Fruit fly (Drosophila melanogaster) whole organism, embryonic: Measurements from ENCODE around the gene CG9270.
A peak's percentile ranks its signal among the peaks of the same experiment; 100 is the strongest.

Source experiments
- B-H2 ChIP-seq: fragments of 200-800 bp; sonication (Bioruptor generic); optimal IDR thresholded peaks from 2 replicates; lab custom pipeline; 2018; ENCODE audit warnings: missing biosample characterization, mild to moderate bottlenecking, missing genetic modification characterization
- BtbVII ChIP-seq: fragments of 200-800 bp; sonication (Bioruptor generic); optimal IDR thresholded peaks from 3 replicates; lab custom pipeline; 2017; ENCODE audit warnings: missing biosample characterization, mild to moderate bottlenecking, missing genetic modification characterization
- CG10147 ChIP-seq: fragments of 200-800 bp; sonication (Bioruptor generic); optimal IDR thresholded peaks from 2 replicates; lab custom pipeline; 2019; ENCODE audit warnings: missing biosample characterization, mild to moderate bottlenecking, missing genetic modification characterization, moderate library complexity
- CG10209 ChIP-seq: fragments of 200-800 bp; sonication (Bioruptor generic); optimal IDR thresholded peaks from 3 replicates; lab custom pipeline; 2017; ENCODE audit warnings: missing biosample characterization, mild to moderate bottlenecking, missing genetic modification characterization, missing genetic modification reagents
- CG1024 ChIP-seq: fragments of 200-800 bp; sonication (Bioruptor generic); IDR thresholded peaks from 2 replicates; pipeline ENCODE4 v1.3.6; 2022; ENCODE audit warnings: missing biosample characterization, missing genetic modification characterization
- CG10366 ChIP-seq: fragments of 200-800 bp; sonication (Bioruptor generic); IDR thresholded peaks from 2 replicates; pipeline ENCODE4 v1.3.6; 2022; ENCODE audit warnings: missing biosample characterization, missing genetic modification characterization
- CG11093 ChIP-seq: fragments of 200-800 bp; sonication (Bioruptor generic); IDR thresholded peaks from 3 replicates; pipeline ENCODE4 v1.3.6; 2022; ENCODE audit warnings: missing biosample characterization, missing genetic modification characterization
- CG11696 ChIP-seq: fragments of 200-800 bp; sonication (Bioruptor generic); IDR thresholded peaks from 2 replicates; pipeline ENCODE4 v1.3.6; 2022; ENCODE audit warnings: missing biosample characterization, missing genetic modification characterization
- CG12659 ChIP-seq: fragments of 200-800 bp; sonication (Bioruptor generic); optimal IDR thresholded peaks from 3 replicates; lab custom pipeline; 2017; ENCODE audit warnings: mild to moderate bottlenecking, missing biosample characterization, missing genetic modification reagents, missing genetic modification characterization
- CG13894 ChIP-seq: fragments of 200-800 bp; sonication (Bioruptor generic); optimal IDR thresholded peaks from 3 replicates; lab custom pipeline; 2018; ENCODE audit warnings: missing biosample characterization, mild to moderate bottlenecking, missing genetic modification characterization, moderate library complexity
- CG14860 ChIP-seq: fragments of 200-800 bp; sonication (Bioruptor generic); IDR thresholded peaks from 3 replicates; pipeline ENCODE4 v1.3.6; 2022; ENCODE audit warnings: missing biosample characterization, missing genetic modification characterization; ENCODE audit not compliant: partially characterized antibody
- CG17612 ChIP-seq: fragments of 200-800 bp; sonication (Bioruptor generic); IDR thresholded peaks from 2 replicates; pipeline ENCODE4 v1.3.6; 2022; ENCODE audit warnings: missing biosample characterization, missing genetic modification characterization
- CG17802 ChIP-seq: fragments of 200-800 bp; sonication (Bioruptor generic); optimal IDR thresholded peaks from 2 replicates; lab custom pipeline; 2018; ENCODE audit warnings: missing biosample characterization, mild to moderate bottlenecking, missing genetic modification characterization, moderate library complexity
- CG18764 ChIP-seq: fragments of 200-800 bp; sonication (Bioruptor generic); optimal IDR thresholded peaks from 3 replicates; lab custom pipeline; 2016; ENCODE audit warnings: missing biosample characterization, missing genetic modification characterization
- CG2129 ChIP-seq: fragments of 200-800 bp; sonication (Bioruptor generic); IDR thresholded peaks from 2 replicates; pipeline ENCODE4 v1.3.6; 2022; ENCODE audit warnings: missing biosample characterization, missing genetic modification characterization; ENCODE audit not compliant: partially characterized antibody
- CG2678 ChIP-seq: fragments of 200-800 bp; sonication (Bioruptor generic); optimal IDR thresholded peaks from 3 replicates; lab custom pipeline; 2019; ENCODE audit warnings: missing biosample characterization, mild to moderate bottlenecking, missing genetic modification characterization, moderate library complexity
- CG8089 ChIP-seq: fragments of 200-800 bp; sonication (Bioruptor generic); optimal IDR thresholded peaks from 3 replicates; lab custom pipeline; 2016; ENCODE audit warnings: missing biosample characterization, missing genetic modification characterization
- CG9797 ChIP-seq: fragments of 200-800 bp; sonication (Bioruptor generic); optimal IDR thresholded peaks from 3 replicates; lab custom pipeline; 2018; ENCODE audit warnings: missing biosample characterization, mild to moderate bottlenecking, missing genetic modification characterization
- CkIIα-i1 ChIP-seq: fragments of 200-800 bp; sonication (Bioruptor generic); IDR thresholded peaks from 2 replicates; pipeline ENCODE4 v1.3.6; 2022; ENCODE audit warnings: missing biosample characterization, missing genetic modification characterization
- Dek ChIP-seq: fragments of 200-800 bp; sonication (Bioruptor generic); optimal IDR thresholded peaks from 3 replicates; lab custom pipeline; 2019; ENCODE audit warnings: missing biosample characterization, mild to moderate bottlenecking, missing genetic modification characterization, moderate library complexity
- Dip2 ChIP-seq: fragments of 200-800 bp; sonication (Bioruptor generic); IDR thresholded peaks from 2 replicates; pipeline ENCODE4 v1.3.6; 2022; ENCODE audit warnings: missing biosample characterization, missing genetic modification characterization
- Dll ChIP-seq: fragments of 200-800 bp; sonication (Bioruptor generic); IDR thresholded peaks from 4 replicates; pipeline ENCODE4 v1.3.6; 2022; ENCODE audit warnings: missing biosample characterization, missing genetic modification characterization; ENCODE audit not compliant: partially characterized antibody
- Doc3 ChIP-seq: fragments of 200-800 bp; sonication (Bioruptor generic); IDR thresholded peaks from 3 replicates; pipeline ENCODE4 v1.3.6; 2022; ENCODE audit warnings: missing biosample characterization, missing genetic modification characterization; ENCODE audit not compliant: partially characterized antibody
- Eip74EF ChIP-seq, 2 experiments: fragments of 200-800 bp in 1 of 2; fragments of >200 bp in 1 of 2; sonication (Bioruptor generic) in 1 of 2; optimal IDR thresholded peaks; 2 replicates each; lab custom pipeline; 2017 to 2019; ENCODE audit warnings: missing biosample characterization in 2 of 2, missing genetic modification characterization in 2 of 2, mild to moderate bottlenecking in 1 of 2, moderate library complexity in 1 of 2
- Ets97D ChIP-seq: fragments of 200-800 bp; sonication (Bioruptor generic); optimal IDR thresholded peaks from 3 replicates; lab custom pipeline; 2016; ENCODE audit warnings: missing biosample characterization, missing genetic modification characterization
- H15 ChIP-seq: fragments of 200-800 bp; sonication (Bioruptor generic); IDR thresholded peaks from 3 replicates; pipeline ENCODE4 v1.3.6; 2022; ENCODE audit warnings: missing biosample characterization, missing genetic modification characterization
- H2.0 ChIP-seq: fragments of 200-800 bp; sonication (Bioruptor generic); IDR thresholded peaks from 2 replicates; pipeline ENCODE4 v1.3.6; 2022; ENCODE audit warnings: missing biosample characterization, missing genetic modification characterization
- MBD-R2 ChIP-seq: fragments of 200-800 bp; sonication (Bioruptor generic); IDR thresholded peaks from 2 replicates; pipeline ENCODE4 v1.3.6; 2022; ENCODE audit warnings: missing biosample characterization, missing genetic modification characterization
- MTF-1 ChIP-seq: fragments of 200-800 bp; sonication (Bioruptor generic); optimal IDR thresholded peaks from 2 replicates; lab custom pipeline; 2018; ENCODE audit warnings: missing biosample characterization, mild to moderate bottlenecking, missing genetic modification characterization, borderline replicate concordance
- NFAT ChIP-seq: fragments of 200-800 bp; sonication (Bioruptor generic); IDR thresholded peaks from 2 replicates; pipeline ENCODE4 v1.3.6; 2022; ENCODE audit warnings: missing biosample characterization, missing genetic modification characterization
- Six4 ChIP-seq: fragments of 200-800 bp; sonication (Bioruptor generic); optimal IDR thresholded peaks from 2 replicates; lab custom pipeline; 2016; ENCODE audit warnings: missing biosample characterization, missing genetic modification characterization
- Sry-β ChIP-seq: fragments of 200-800 bp; sonication (Bioruptor generic); optimal IDR thresholded peaks from 2 replicates; lab custom pipeline; 2018; ENCODE audit warnings: missing biosample characterization, mild to moderate bottlenecking, missing genetic modification characterization, moderate library complexity
- Vsx1 ChIP-seq: fragments of 200-800 bp; sonication (Bioruptor generic); optimal IDR thresholded peaks from 2 replicates; lab custom pipeline; 2017; ENCODE audit warnings: missing biosample characterization, mild to moderate bottlenecking, missing genetic modification characterization, missing genetic modification reagents
- cad ChIP-seq: fragments of >200 bp; optimal IDR thresholded peaks from 2 replicates; lab custom pipeline; 2017; ENCODE audit warnings: missing biosample characterization, missing genetic modification characterization
- chn ChIP-seq: fragments of 200-800 bp; sonication (Bioruptor generic); optimal IDR thresholded peaks from 2 replicates; lab custom pipeline; 2016; ENCODE audit warnings: missing biosample characterization, missing genetic modification characterization
- dmrt99B ChIP-seq: fragments of 200-800 bp; sonication (Bioruptor generic); optimal IDR thresholded peaks from 2 replicates; lab custom pipeline; 2018; ENCODE audit warnings: missing biosample characterization, mild to moderate bottlenecking, missing genetic modification characterization, moderate library complexity
- esg ChIP-seq: fragments of 200-800 bp; sonication (Bioruptor generic); conservative IDR thresholded peaks from 2 replicates; pipeline ENCODE4 v1.3.6; 2022; ENCODE audit warnings: missing biosample characterization, missing genetic modification characterization
- gem ChIP-seq: fragments of 200-800 bp; sonication (Bioruptor generic); optimal IDR thresholded peaks from 2 replicates; lab custom pipeline; 2019; ENCODE audit warnings: missing biosample characterization, mild to moderate bottlenecking, missing genetic modification characterization, moderate library complexity
- jigr1 ChIP-seq: fragments of 200-800 bp; sonication (Bioruptor generic); IDR thresholded peaks from 3 replicates; pipeline ENCODE4 v1.3.6; 2022; ENCODE audit warnings: missing biosample characterization, missing genetic modification characterization
- kay ChIP-seq: fragments of 200-800 bp; sonication (Bioruptor generic); optimal IDR thresholded peaks from 2 replicates; lab custom pipeline; 2016; ENCODE audit warnings: missing biosample characterization, missing genetic modification characterization
- lbe ChIP-seq: fragments of 200-800 bp; sonication (Bioruptor generic); optimal IDR thresholded peaks from 2 replicates; lab custom pipeline; 2016; ENCODE audit warnings: missing biosample characterization, mild to moderate bottlenecking, missing genetic modification characterization
- nerfin-2 ChIP-seq: fragments of 200-800 bp; sonication (Bioruptor generic); IDR thresholded peaks from 2 replicates; pipeline ENCODE4 v1.3.6; 2022; ENCODE audit warnings: missing biosample characterization, missing genetic modification characterization; ENCODE audit not compliant: partially characterized antibody
- pros ChIP-seq: fragments of 200-800 bp; sonication (Bioruptor generic); optimal IDR thresholded peaks from 3 replicates; lab custom pipeline; 2019; ENCODE audit warnings: missing biosample characterization, mild to moderate bottlenecking, missing genetic modification characterization, moderate library complexity
- row ChIP-seq: fragments of 200-800 bp; sonication (Bioruptor generic); IDR thresholded peaks from 3 replicates; pipeline ENCODE4 v1.3.6; 2022; ENCODE audit warnings: missing biosample characterization, missing genetic modification characterization
- so ChIP-seq: fragments of 200-800 bp; sonication (Bioruptor generic); IDR thresholded peaks from 3 replicates; pipeline ENCODE4 v1.3.6; 2022; ENCODE audit warnings: missing biosample characterization, missing genetic modification characterization
- stc ChIP-seq: fragments of 200-800 bp; sonication (Bioruptor generic); IDR thresholded peaks from 2 replicates; pipeline ENCODE4 v1.3.6; 2022; ENCODE audit warnings: missing biosample characterization, missing genetic modification characterization
- sug ChIP-seq: fragments of 200-800 bp; optimal IDR thresholded peaks from 2 replicates; lab custom pipeline; 2019; ENCODE audit warnings: missing biosample characterization, mild to moderate bottlenecking, missing genetic modification characterization, moderate library complexity
- wek ChIP-seq: fragments of 200-800 bp; sonication (Bioruptor generic); optimal IDR thresholded peaks from 3 replicates; lab custom pipeline; 2018; ENCODE audit warnings: missing biosample characterization, mild to moderate bottlenecking, missing genetic modification characterization, moderate library complexity
- z ChIP-seq: fragments of 200-800 bp; sonication (Bioruptor generic); IDR thresholded peaks from 3 replicates; pipeline ENCODE4 v1.3.6; 2022; ENCODE audit warnings: missing biosample characterization, missing genetic modification characterization

Gene CG9270

dm6 chr2L:20918056-20918674 lies 15.7 kb downstream of the CG9270 start (continued):
- peak; percentile 92 for TF ChIP-seq CG11696 (GFP tag; lab: Robert Waterston, UW)
- TF ChIP-seq Dip2, result no peak
- peak; percentile 74 for TF ChIP-seq H2.0
- TF ChIP-seq esg (GFP tag; lab: Robert Waterston, UW), result peak; percentile 48
- TF ChIP-seq sug, result peak; percentile 70
- TF ChIP-seq BtbVII (GFP tag; lab: Kevin White, UChicago), result no peak
- TF ChIP-seq NFAT (GFP tag; lab: Robert Waterston, UW), result no peak
- TF ChIP-seq dmrt99B, result peak; percentile 62
- no peak for TF ChIP-seq cad (GFP tag; lab: Kevin White, UChicago)
- peak; percentile 54 for TF ChIP-seq Vsx1 (GFP tag; lab: Kevin White, UChicago)
- TF ChIP-seq CG14860, result no peak
- TF ChIP-seq CG13894 (tag; lab: Kevin White, UChicago), result no peak
- no peak for TF ChIP-seq nerfin-2 (GFP tag; lab: Robert Waterston, UW)
- peak; percentile 51; the same call in 2 of the 3 replicates for TF ChIP-seq so (GFP tag; lab: Robert Waterston, UW)
- no peak for TF ChIP-seq H15 (GFP tag; lab: Robert Waterston, UW)
- TF ChIP-seq CG2678, result no peak
- TF ChIP-seq Dll (GFP tag; lab: Robert Waterston, UW), result no peak
- TF ChIP-seq Doc3, result no peak
- TF ChIP-seq MTF-1, result no peak
- TF ChIP-seq Sry-β, result no peak
- peak; percentile 87 for TF ChIP-seq gem (tag; lab: Kevin White, UChicago)
- 0 out of 2 replicates have a peak, but pooled peaks have one; percentile 7 for TF ChIP-seq stc (GFP tag; lab: Robert Waterston, UW)
- TF ChIP-seq jigr1 (GFP tag; lab: Robert Waterston, UW), result no peak
- TF ChIP-seq pros (GFP tag; lab: Kevin White, UChicago), result no peak
- peak; percentile 63 for TF ChIP-seq CG10209 (GFP tag; lab: Kevin White, UChicago)
- no peak for TF ChIP-seq CG18764 (GFP tag; lab: Kevin White, UChicago)
- TF ChIP-seq chn, result peak; percentile 58
- peak; percentile 56 for TF ChIP-seq CG8089
- TF ChIP-seq Dek, result peak; percentile 81
- TF ChIP-seq Ets97D (GFP tag; lab: Kevin White, UChicago), result peak; percentile 28
- no peak for TF ChIP-seq CG2129 (GFP tag; lab: Robert Waterston, UW)
- TF ChIP-seq CkIIα-i1, result no peak
- TF ChIP-seq B-H2 (GFP tag; lab: Kevin White, UChicago), result peak; percentile 75
- no peak for TF ChIP-seq kay (GFP tag; lab: Kevin White, UChicago)
- no peak for TF ChIP-seq CG11093 (GFP tag; lab: Robert Waterston, UW)
- no peak for TF ChIP-seq MBD-R2 (GFP tag; lab: Robert Waterston, UW)
- TF ChIP-seq wek (GFP tag; lab: Kevin White, UChicago), result peak; percentile 62
- no peak for TF ChIP-seq z
- TF ChIP-seq CG10366 (GFP tag; lab: Robert Waterston, UW), result peak; percentile 69
- TF ChIP-seq CG9797 (GFP tag; lab: Kevin White, UChicago), result no peak
- no peak for TF ChIP-seq CG17802
- TF ChIP-seq CG10147 (GFP tag; lab: Kevin White, UChicago), result peak; percentile 76
- TF ChIP-seq CG1024, result peak; percentile 75; the same call in 1 of the 2 replicates
- peak in 1 of 2 experiments; percentile 75 for TF ChIP-seq Eip74EF (GFP tag; optimal IDR thresholded peaks at IDR 0.05; lab: Kevin White, UChicago)
- no peak for TF ChIP-seq Six4
- TF ChIP-seq row (GFP tag; lab: Robert Waterston, UW), result no peak; the same call in 2 of the 3 replicates
- no peak for TF ChIP-seq CG17612 (GFP tag; lab: Robert Waterston, UW)
- peak; percentile 68 for TF ChIP-seq CG12659 (GFP tag; lab: Kevin White, UChicago)
- peak; percentile 74 for TF ChIP-seq lbe
